Fruit fly (Drosophila melanogaster) whole organism, pupa: Measurements from ENCODE around the gene CG33107.

Experiments used
- CG13204 ChIP-seq: fragments of 200-800 bp; sonication (Bioruptor generic); optimal IDR thresholded peaks from 2 replicates; lab custom pipeline; 2018; ENCODE audit warnings: missing biosample characterization, mild to moderate bottlenecking, missing genetic modification characterization, moderate library complexity
- CG15710 ChIP-seq: fragments of 200-800 bp; sonication (Bioruptor generic); optimal IDR thresholded peaks from 2 replicates; lab custom pipeline; 2018; ENCODE audit warnings: missing biosample characterization, mild to moderate bottlenecking, missing genetic modification characterization, moderate library complexity
- CG34367 ChIP-seq: fragments of 200-800 bp; sonication (Bioruptor generic); optimal IDR thresholded peaks from 2 replicates; lab custom pipeline; 2018; ENCODE audit warnings: missing biosample characterization, mild to moderate bottlenecking, missing genetic modification characterization
- CG4496 ChIP-seq: fragments of 200-800 bp; sonication (Bioruptor generic); IDR thresholded peaks from 3 replicates; pipeline ENCODE4 v1.3.6; 2022; ENCODE audit warnings: missing biosample characterization, missing genetic modification characterization
- D1 ChIP-seq: fragments of 200-800 bp; sonication (Bioruptor generic); optimal IDR thresholded peaks from 2 replicates; lab custom pipeline; 2018; ENCODE audit warnings: missing biosample characterization, mild to moderate bottlenecking, missing genetic modification characterization, moderate library complexity
- EcR ChIP-seq: fragments of 200-800 bp; sonication (Bioruptor generic); optimal IDR thresholded peaks from 3 replicates; lab custom pipeline; 2019; ENCODE audit warnings: missing biosample characterization, missing genetic modification characterization, mild to moderate bottlenecking, moderate library complexity, missing genetic modification reagents
- fd96Ca ChIP-seq: fragments of 200-800 bp; sonication (Bioruptor generic); IDR thresholded peaks from 3 replicates; pipeline ENCODE4 v1.3.6; 2022; ENCODE audit warnings: missing biosample characterization, missing genetic modification characterization

DNA sequence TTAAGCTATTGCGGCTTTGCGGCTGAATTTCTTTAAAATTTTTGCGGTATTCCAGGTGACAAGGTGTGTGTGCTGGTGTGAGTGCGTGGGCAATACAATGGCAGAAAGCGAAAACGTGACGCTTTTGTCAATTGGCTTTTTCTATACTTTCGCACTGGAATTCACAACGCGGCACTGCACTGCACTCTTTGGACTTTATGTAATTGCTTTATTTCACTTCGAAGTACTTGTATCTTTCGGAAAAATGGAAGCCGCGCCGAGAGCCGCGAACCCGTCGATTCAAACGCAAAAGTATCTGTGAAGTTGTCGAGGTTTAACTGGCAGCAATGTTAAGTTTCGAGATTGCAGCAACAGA, 41.8 kb upstream of the CG33107 start:
- TF ChIP-seq CG34367 (tag; lab: Kevin White, UChicago) (no peak), CG13204 (GFP tag; lab: Kevin White, UChicago) (no peak), CG4496 (GFP tag; lab: Robert Waterston, UW) (peak; percentile 5; the same call in 1 of the 3 replicates), CG15710 (no peak), EcR (GFP tag; lab: Kevin White, UChicago) (no peak), D1 (no peak), fd96Ca (GFP tag; lab: Robert Waterston, UW) (no peak)
